Worm (Caenorhabditis elegans): ENCODE data around the gene R02D5.4.

- no peak for TF ChIP-seq aly-2 (tag; optimal IDR thresholded peaks at IDR 0.05)
- TF ChIP-seq unc-62 (GFP tag; optimal IDR thresholded peaks at IDR 0.05 in 1 of 2), result no peak
- TF ChIP-seq unc-62 (tag; optimal IDR thresholded peaks at IDR 0.05), result no peak
- TF ChIP-seq vab-7 (GFP tag; IDR thresholded peaks at IDR 0.05), result no peak
- TF ChIP-seq daf-19 (GFP tag; conservative IDR thresholded peaks at IDR 0.05), result no peak
- no peak for TF ChIP-seq unc-130 (GFP tag; optimal IDR thresholded peaks at IDR 0.05)
- TF ChIP-seq egl-27 (tag; optimal IDR thresholded peaks at IDR 0.05), result no peak
- no peak for TF ChIP-seq F10B5.3 (tag; optimal IDR thresholded peaks at IDR 0.05)
- TF ChIP-seq ZK337.2 (GFP tag; IDR thresholded peaks at IDR 0.05), result no peak
These were observed 47.9 kb upstream of the R02D5.4 start for ce11 chrV:14532374-14532773.

Measured in whole organism, L4 larva.